Worm (Caenorhabditis elegans) whole organism, L1 larva: ENCODE results near the gene M60.7.

Experiments used
- C16A3.4 ChIP-seq: fragments of 150-350 bp; optimal IDR thresholded peaks from 2 replicates; lab custom pipeline; 2014; ENCODE audit warnings: missing biosample characterization, missing genetic modification characterization
- C34B4.2 ChIP-seq: sonication (generic microtip); optimal IDR thresholded peaks from 2 replicates; lab custom pipeline; 2017; ENCODE audit warnings: mild to moderate bottlenecking, missing genetic modification characterization, missing compliant biosample characterization
- blmp-1 ChIP-seq: fragments of 150-350 bp; optimal IDR thresholded peaks from 2 replicates; lab custom pipeline; 2014; ENCODE audit warnings: missing biosample characterization, missing genetic modification characterization
- ceh-63 ChIP-seq: fragments of 200-800 bp; sonication (Bioruptor generic); optimal IDR thresholded peaks from 2 replicates; lab custom pipeline; 2018; ENCODE audit warnings: mild to moderate bottlenecking, missing genetic modification characterization, missing compliant biosample characterization
- dpl-1 ChIP-seq, 3 experiments: fragments of 150-350 bp in 2 of 3; sonication (generic microtip) in 1 of 3; optimal IDR thresholded peaks; 2 replicates each; lab custom pipeline; 2014 to 2017; ENCODE audit warnings: missing biosample characterization in 3 of 3, missing genetic modification characterization in 3 of 3, missing genetic modification reagents in 3 of 3
- dsc-1 ChIP-seq: sonication (generic microtip); optimal IDR thresholded peaks from 2 replicates; lab custom pipeline; 2016; ENCODE audit warnings: mild to moderate bottlenecking, missing genetic modification characterization, missing compliant biosample characterization
- efl-3 ChIP-seq: fragments of 200-800 bp; sonication (Bioruptor generic); optimal IDR thresholded peaks from 2 replicates; lab custom pipeline; 2018; ENCODE audit warnings: mild to moderate bottlenecking, missing genetic modification characterization, missing compliant biosample characterization
- egl-13 ChIP-seq: sonication (generic microtip); optimal IDR thresholded peaks from 2 replicates; lab custom pipeline; 2016; ENCODE audit warnings: missing genotype, missing genetic modification reagents, missing genetic modification characterization, missing compliant biosample characterization
- elt-3 ChIP-seq, 6 experiments: fragments of 150-350 bp in 1 of 6; sonication (generic microtip); optimal IDR thresholded peaks; 2 replicates each; lab custom pipeline; 2017 to 2018; ENCODE audit warnings: missing biosample characterization in 6 of 6, missing genetic modification characterization in 6 of 6, inconsistent platforms in 1 of 6
- ets-5 ChIP-seq: fragments of 200-800 bp; sonication (Bioruptor generic); IDR thresholded peaks from 2 replicates; pipeline ENCODE4 v1.3.6; 2022; ENCODE audit warnings: missing genetic modification characterization, missing compliant biosample characterization
- grh-1 ChIP-seq: fragments of 200-800 bp; sonication (Bioruptor generic); IDR thresholded peaks from 2 replicates; pipeline ENCODE4 v1.3.6; 2022; ENCODE audit warnings: missing genetic modification reagents, missing genetic modification characterization, missing compliant biosample characterization
- hlh-17 ChIP-seq: fragments of 200-800 bp; sonication (Bioruptor generic); optimal IDR thresholded peaks from 2 replicates; lab custom pipeline; 2018; ENCODE audit warnings: missing genetic modification characterization, mild to moderate bottlenecking, missing compliant biosample characterization, moderate library complexity, borderline replicate concordance
- hlh-4 ChIP-seq: sonication (generic microtip); optimal IDR thresholded peaks from 2 replicates; lab custom pipeline; 2016; ENCODE audit warnings: mild to moderate bottlenecking, missing genetic modification characterization, missing compliant biosample characterization
- hpl-2 ChIP-seq: fragments of 150-350 bp; optimal IDR thresholded peaks from 2 replicates; lab custom pipeline; 2014; ENCODE audit warnings: missing biosample characterization, missing genetic modification reagents, missing genetic modification characterization
- irx-1 ChIP-seq: sonication (generic microtip); optimal IDR thresholded peaks from 2 replicates; lab custom pipeline; 2016; ENCODE audit warnings: missing genetic modification characterization, missing compliant biosample characterization
- lin-13 ChIP-seq: fragments of 150-350 bp; optimal IDR thresholded peaks from 2 replicates; lab custom pipeline; 2014; ENCODE audit warnings: missing biosample characterization, missing genetic modification reagents, missing genetic modification characterization
- lin-14 ChIP-seq: fragments of 200-800 bp; sonication (Bioruptor generic); optimal IDR thresholded peaks from 2 replicates; lab custom pipeline; 2018; ENCODE audit warnings: mild to moderate bottlenecking, missing genetic modification characterization, moderate library complexity, missing compliant biosample characterization
- lin-15B ChIP-seq: fragments of 150-350 bp; sonication (generic microtip); optimal IDR thresholded peaks from 3 replicates; lab custom pipeline; 2014; ENCODE audit warnings: missing biosample characterization, missing genetic modification characterization
- lin-35 ChIP-seq, 2 experiments: fragments of 150-350 bp; optimal IDR thresholded peaks; 2 replicates each; lab custom pipeline; 2014; ENCODE audit warnings: missing biosample characterization in 2 of 2, missing genetic modification characterization in 2 of 2, missing genetic modification reagents in 2 of 2
- mdl-1 ChIP-seq, 2 experiments: fragments of 150-350 bp; optimal IDR thresholded peaks; 2 replicates each; lab custom pipeline; 2014 to 2017; ENCODE audit warnings: missing biosample characterization in 2 of 2, missing genetic modification characterization in 2 of 2, inconsistent platforms in 1 of 2
- mef-2 ChIP-seq: fragments of 150-350 bp; optimal IDR thresholded peaks from 2 replicates; lab custom pipeline; 2014; ENCODE audit warnings: missing biosample characterization, missing genetic modification characterization
- nhr-28 ChIP-seq: fragments of 150-350 bp; optimal IDR thresholded peaks from 2 replicates; lab custom pipeline; 2014; ENCODE audit warnings: missing biosample characterization, missing genetic modification characterization
- nhr-71 ChIP-seq: sonication (generic microtip); optimal IDR thresholded peaks from 2 replicates; lab custom pipeline; 2016; ENCODE audit warnings: mild to moderate bottlenecking, missing genetic modification characterization, moderate library complexity, missing compliant biosample characterization
- nhr-84 ChIP-seq: sonication (generic microtip); optimal IDR thresholded peaks from 2 replicates; lab custom pipeline; 2017; ENCODE audit warnings: missing biosample characterization, missing genetic modification characterization
- nhr-85 ChIP-seq: sonication (generic microtip); peaks from one replicate; lab custom pipeline; 2016; ENCODE audit warnings: missing genetic modification characterization, inconsistent platforms, missing compliant biosample characterization
- pag-3 ChIP-seq: sonication (generic microtip); optimal IDR thresholded peaks from 2 replicates; lab custom pipeline; 2017; ENCODE audit warnings: missing genetic modification characterization, mild to moderate bottlenecking, missing compliant biosample characterization, antibody characterized with exemption, borderline replicate concordance; ENCODE audit not compliant: insufficient read depth
- rnt-1 ChIP-seq: sonication (generic microtip); optimal IDR thresholded peaks from 2 replicates; lab custom pipeline; 2016; ENCODE audit warnings: mild to moderate bottlenecking, missing genetic modification characterization, moderate library complexity, missing compliant biosample characterization
- skn-1 ChIP-seq: fragments of 150-350 bp; optimal IDR thresholded peaks from 2 replicates; lab custom pipeline; 2014; ENCODE audit warnings: missing biosample characterization, missing genetic modification characterization
- snpc-4 ChIP-seq: fragments of 150-350 bp; optimal IDR thresholded peaks from 2 replicates; lab custom pipeline; 2014; ENCODE audit warnings: missing biosample characterization, missing genetic modification characterization
- snu-23 ChIP-seq: sonication (generic microtip); optimal IDR thresholded peaks from 2 replicates; lab custom pipeline; 2016; ENCODE audit warnings: missing genetic modification characterization, missing compliant biosample characterization
- sptf-1 ChIP-seq: fragments of 150-350 bp; optimal IDR thresholded peaks from 2 replicates; lab custom pipeline; 2014; ENCODE audit warnings: missing biosample characterization, missing genetic modification characterization
- sup-37 ChIP-seq: fragments of 200-800 bp; sonication (Bioruptor generic); optimal IDR thresholded peaks from 2 replicates; lab custom pipeline; 2018; ENCODE audit warnings: mild to moderate bottlenecking, missing genetic modification characterization, missing compliant biosample characterization
- tlp-1 ChIP-seq: fragments of 150-350 bp; optimal IDR thresholded peaks from 2 replicates; lab custom pipeline; 2014; ENCODE audit warnings: missing biosample characterization, missing genetic modification characterization
- unc-130 ChIP-seq: fragments of 150-350 bp; optimal IDR thresholded peaks from 2 replicates; lab custom pipeline; 2017; ENCODE audit warnings: missing biosample characterization, missing genetic modification characterization, inconsistent platforms
- unc-30 ChIP-seq: sonication (generic microtip); optimal IDR thresholded peaks from 2 replicates; lab custom pipeline; 2017; ENCODE audit warnings: missing biosample characterization, missing genetic modification characterization
- unc-62 ChIP-seq: fragments of 150-350 bp; optimal IDR thresholded peaks from 2 replicates; lab custom pipeline; 2014; ENCODE audit warnings: missing biosample characterization, missing genetic modification reagents, missing genetic modification characterization
- vab-15 ChIP-seq: sonication (generic microtip); optimal IDR thresholded peaks from 2 replicates; lab custom pipeline; 2017; ENCODE audit warnings: missing genotype, mild to moderate bottlenecking, missing genetic modification characterization, missing compliant biosample characterization
- zag-1 ChIP-seq: fragments of 150-350 bp; optimal IDR thresholded peaks from 2 replicates; lab custom pipeline; 2014; ENCODE audit warnings: missing biosample characterization, missing genetic modification characterization

M60.7 gene

ce11 chrX:8276333-8276732, 15.4 kb upstream of the M60.7 start (continued):
- TF ChIP-seq lin-35 (GFP tag; optimal IDR thresholded peaks at IDR 0.05; lab: Kevin White, UChicago): no peak
- TF ChIP-seq sptf-1 (tag; lab: Kevin White, UChicago): no peak
- TF ChIP-seq, all 84 proteins: peak for 8

ce11 chrX:8274869-8275268, 13.9 kb upstream of the M60.7 start, which contains the start of gene ksr-1:
TSS of gene ksr-1 (plus strand) at chrX:8275169.
- TF ChIP-seq unc-130 (tag; lab: Kevin White, UChicago): no peak
- no peak for TF ChIP-seq rnt-1
- TF ChIP-seq snpc-4 (tag; lab: Kevin White, UChicago): no peak
- TF ChIP-seq zag-1 (tag; lab: Kevin White, UChicago): no peak
- no peak for TF ChIP-seq sptf-1 (tag; lab: Kevin White, UChicago)
- no peak for TF ChIP-seq C34B4.2 (tag; lab: Kevin White, UChicago)
- TF ChIP-seq lin-13 (GFP tag; lab: Kevin White, UChicago): no peak
- no peak for TF ChIP-seq blmp-1 (tag; lab: Kevin White, UChicago)
- no peak for TF ChIP-seq hpl-2 (GFP tag; lab: Kevin White, UChicago)
- TF ChIP-seq hlh-17 (GFP tag; lab: Kevin White, UChicago): no peak
- TF ChIP-seq lin-15B (tag; lab: Kevin White, UChicago): no peak
- no peak for TF ChIP-seq nhr-28 (tag; lab: Kevin White, UChicago)
- no peak for TF ChIP-seq dsc-1 (tag; lab: Kevin White, UChicago)
- no peak for TF ChIP-seq ets-5 (GFP tag; lab: Robert Waterston, UW)
- TF ChIP-seq tlp-1 (tag; lab: Kevin White, UChicago): no peak

DNA sequence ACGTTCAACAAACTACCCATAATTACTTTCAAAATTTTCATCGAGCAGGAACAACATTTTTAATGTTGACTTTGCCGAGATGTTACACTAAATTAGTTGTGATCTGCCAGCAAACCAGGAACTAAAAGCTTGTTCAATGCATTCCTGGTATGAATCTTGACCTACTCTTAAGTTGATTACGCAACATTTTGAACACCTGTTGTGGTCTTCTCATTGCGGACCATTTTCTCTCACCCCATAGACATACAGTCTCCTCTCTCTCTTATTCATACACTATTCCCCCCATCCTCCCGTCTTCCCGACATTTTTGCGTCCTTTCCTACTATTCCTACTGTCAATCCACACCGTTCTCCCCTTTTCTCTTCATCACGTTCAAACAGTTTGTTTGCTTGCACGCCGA, 12.5 kb upstream of the M60.7 start:
- no peak for TF ChIP-seq dpl-1 (GFP tag; optimal IDR thresholded peaks at IDR 0.05; lab: Kevin White, UChicago)
- TF ChIP-seq lin-13 (GFP tag; lab: Kevin White, UChicago): no peak
- TF ChIP-seq nhr-71: no peak
- no peak for TF ChIP-seq unc-30 (tag; lab: Kevin White, UChicago)
- no peak for TF ChIP-seq pag-3 (tag; lab: Kevin White, UChicago)
- no peak for TF ChIP-seq lin-15B (tag; lab: Kevin White, UChicago)
- TF ChIP-seq unc-62: no peak
- no peak for TF ChIP-seq zag-1 (tag; lab: Kevin White, UChicago)
- no peak for TF ChIP-seq grh-1 (GFP tag; lab: Robert Waterston, UW)
- no peak for TF ChIP-seq snu-23
- TF ChIP-seq C16A3.4: no peak
- no peak for TF ChIP-seq C34B4.2 (tag; lab: Kevin White, UChicago)
- no peak for TF ChIP-seq nhr-84 (tag; lab: Kevin White, UChicago)
- no peak for TF ChIP-seq hlh-4 (tag; lab: Kevin White, UChicago)
- no peak for TF ChIP-seq vab-15
- TF ChIP-seq skn-1 (tag; lab: Kevin White, UChicago): no peak
- TF ChIP-seq dsc-1 (tag; lab: Kevin White, UChicago): no peak
- no peak for TF ChIP-seq efl-3 (GFP tag; lab: Kevin White, UChicago)
- no peak for TF ChIP-seq mef-2 (tag; lab: Kevin White, UChicago)
- TF ChIP-seq, all 84 proteins: peak for 0

DNA sequence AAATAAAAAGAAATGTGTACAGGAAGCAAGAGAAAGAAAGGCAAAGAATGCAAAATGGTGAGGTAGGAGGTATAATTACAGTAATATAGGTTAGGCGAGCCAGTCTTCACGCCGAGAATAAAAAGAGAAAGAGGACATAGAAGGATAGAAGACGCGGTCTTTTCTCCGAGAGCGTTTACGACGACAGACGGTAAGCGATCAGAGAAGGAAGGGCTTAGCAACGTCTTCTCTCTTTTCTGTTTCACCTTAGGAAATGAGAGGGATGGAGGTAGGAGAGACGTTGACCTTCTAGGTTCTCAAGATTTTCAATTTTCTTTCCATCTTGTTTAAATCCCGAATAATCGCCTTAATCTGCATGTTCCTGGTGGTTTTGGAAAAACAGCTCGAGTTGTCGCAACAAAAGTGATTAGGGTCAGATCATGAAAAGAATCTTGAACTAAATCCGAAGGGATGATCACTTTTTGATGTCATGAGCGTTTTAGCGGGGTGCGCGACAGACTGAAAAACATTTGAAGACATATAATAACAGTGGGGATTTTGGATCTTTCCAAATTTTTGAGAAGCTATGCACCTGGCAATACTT, 10.1 kb upstream of the M60.7 start, which contains the start of gene cutl-29:
Gene cutl-29, minus strand, starts transcription at position 51 of the 583 bp plus-strand sequence.
- TF ChIP-seq dsc-1 (tag; lab: Kevin White, UChicago) (peak; percentile 58), elt-3 (tag; optimal IDR thresholded peaks at IDR 0.05; lab: Kevin White, UChicago) (no peak), snu-23 (no peak), C34B4.2 (tag; lab: Kevin White, UChicago) (no peak), lin-14 (GFP tag; lab: Kevin White, UChicago) (no peak), sup-37 (GFP tag; lab: Kevin White, UChicago) (no peak), mef-2 (tag; lab: Kevin White, UChicago) (no peak), ceh-63 (GFP tag; lab: Kevin White, UChicago) (no peak), blmp-1 (tag; lab: Kevin White, UChicago) (peak; percentile 36), irx-1 (tag; lab: Kevin White, UChicago) (no peak), nhr-85 (peak; percentile 46), mdl-1 (tag; optimal IDR thresholded peaks at IDR 0.05; lab: Kevin White, UChicago) (no peak), egl-13 (tag; lab: Kevin White, UChicago) (peak; percentile 17)
